Fruit fly (Drosophila melanogaster) whole organism, adult: Measurements from ENCODE around the gene Gpdh3.
A peak's percentile ranks its signal among the peaks of the same experiment; 100 is the strongest.

Experiments used
- CG12768 ChIP-seq: fragments of 200-800 bp; sonication (Bioruptor generic); optimal IDR thresholded peaks from 2 replicates; lab custom pipeline; 2017; ENCODE audit warnings: missing biosample characterization, missing genetic modification characterization, mild to moderate bottlenecking, moderate library complexity, missing genetic modification reagents
- CG14711 ChIP-seq: fragments of 200-800 bp; sonication (Bioruptor generic); optimal IDR thresholded peaks from 2 replicates; lab custom pipeline; 2018; ENCODE audit warnings: missing biosample characterization, mild to moderate bottlenecking, missing genetic modification characterization, moderate library complexity
- Hr96 ChIP-seq: fragments of 200-800 bp; sonication (Bioruptor generic); optimal IDR thresholded peaks from 2 replicates; lab custom pipeline; 2016; ENCODE audit warnings: missing biosample characterization, missing genetic modification characterization

DNA sequence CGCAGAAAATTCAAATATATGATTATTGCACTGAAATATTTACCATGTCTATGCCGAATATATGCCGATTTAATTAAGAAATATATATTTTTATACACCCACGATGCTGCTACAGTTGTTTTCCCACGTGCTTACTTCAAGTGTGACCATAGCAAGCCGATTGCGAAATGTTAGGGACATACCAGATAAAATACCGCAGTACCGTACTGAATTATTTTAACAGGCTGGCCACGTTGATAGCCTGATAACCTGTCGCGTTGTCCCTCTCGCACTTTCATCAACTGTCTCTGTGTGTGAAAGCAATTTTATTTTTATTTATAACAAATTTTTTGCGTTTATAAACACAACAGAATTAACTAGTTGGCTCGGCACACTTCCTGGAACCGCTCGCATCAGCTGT lies 39.1 kb downstream of the Gpdh3 start, which contains the start of the genes Nop56 and mats:
- TF ChIP-seq CG14711 (tag; lab: Kevin White, UChicago) = peak; percentile 19
- no peak for TF ChIP-seq CG12768 (GFP tag; lab: Kevin White, UChicago)
- TF ChIP-seq Hr96 (GFP tag; lab: Kevin White, UChicago) = no peak
